Worm (Caenorhabditis elegans): ENCODE measurements around the gene gba-4.

DNA sequence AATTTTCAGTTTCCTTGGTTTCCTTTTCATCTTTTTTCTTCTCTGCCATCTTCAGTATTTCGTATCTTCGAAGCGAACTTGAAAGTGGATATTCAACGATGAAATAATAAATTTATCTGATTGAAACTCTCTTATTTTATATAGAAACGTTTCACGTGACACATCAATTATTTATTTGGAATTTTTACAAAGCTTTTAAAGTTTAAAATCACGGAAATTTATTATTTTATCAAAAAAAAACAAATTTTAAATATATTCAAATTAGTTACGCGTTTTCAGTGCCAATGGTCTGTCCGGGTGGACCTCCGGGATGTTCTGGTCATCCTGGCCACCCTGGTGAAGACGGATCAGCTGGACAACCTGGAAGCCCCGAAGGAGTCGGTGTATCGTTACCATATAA lies 47.7 kb downstream of the gba-4 start, which contains the start of gene ZK354.7:
- TF ChIP-seq ztf-11 (tag; optimal IDR thresholded peaks at IDR 0.05) (no peak), fkh-10 (GFP tag; optimal IDR thresholded peaks at IDR 0.05) (no peak), lin-39 (tag; optimal IDR thresholded peaks at IDR 0.05) (no peak), skn-1 (tag; optimal IDR thresholded peaks at IDR 0.05) (no peak), nhr-12 (tag; optimal IDR thresholded peaks at IDR 0.05) (no peak), egl-27 (tag; optimal IDR thresholded peaks at IDR 0.05) (no peak), unc-62 (GFP tag; optimal IDR thresholded peaks at IDR 0.05) (no peak), fos-1 (tag; optimal IDR thresholded peaks at IDR 0.05) (no peak), nhr-77 (tag; optimal IDR thresholded peaks at IDR 0.05) (no peak), zag-1 (tag; optimal IDR thresholded peaks at IDR 0.05) (no peak), ZK546.5 (tag; optimal IDR thresholded peaks at IDR 0.05) (no peak), ama-1 (optimal IDR thresholded peaks at IDR 0.05) (no peak)

Data from whole organism, L3 larva.